Worm (Caenorhabditis elegans) whole organism, mixed stage, embryonic: ENCODE data around the gene F13D12.10.

ENCODE experiments used
- blmp-1 ChIP-seq: fragments of 150-350 bp; optimal IDR thresholded peaks from 2 replicates; lab custom pipeline; 2014; ENCODE audit warnings: missing biosample characterization, missing genetic modification characterization
- elt-1 ChIP-seq: sonication (generic microtip); optimal IDR thresholded peaks from 2 replicates; lab custom pipeline; 2017; ENCODE audit warnings: missing genetic modification characterization, mild to moderate bottlenecking, missing compliant biosample characterization, antibody characterized with exemption, moderate library complexity, borderline replicate concordance; ENCODE audit not compliant: insufficient read depth
- flh-1 ChIP-seq: fragments of 200-800 bp; sonication (Bioruptor generic); optimal IDR thresholded peaks from 2 replicates; lab custom pipeline; 2018; ENCODE audit warnings: mild to moderate bottlenecking, missing genetic modification characterization, moderate library complexity, missing compliant biosample characterization
- lin-13 ChIP-seq: fragments of 150-350 bp; optimal IDR thresholded peaks from 2 replicates; lab custom pipeline; 2014; ENCODE audit warnings: missing biosample characterization, missing genetic modification characterization
- lsy-2 ChIP-seq: fragments of 150-350 bp; optimal IDR thresholded peaks from 2 replicates; lab custom pipeline; 2014; ENCODE audit warnings: missing biosample characterization, missing genetic modification characterization
- mep-1 ChIP-seq: fragments of 150-350 bp; optimal IDR thresholded peaks from 2 replicates; lab custom pipeline; 2017; ENCODE audit warnings: missing biosample characterization, missing genetic modification reagents, missing genetic modification characterization, inconsistent platforms
- nhr-12 ChIP-seq: fragments of 150-350 bp; optimal IDR thresholded peaks from 2 replicates; lab custom pipeline; 2014; ENCODE audit warnings: missing biosample characterization, missing genetic modification characterization
- nhr-237 ChIP-seq: fragments of 150-350 bp; optimal IDR thresholded peaks from 2 replicates; lab custom pipeline; 2014; ENCODE audit warnings: missing biosample characterization, missing genetic modification characterization
- snpc-4 ChIP-seq: fragments of 150-350 bp; optimal IDR thresholded peaks from 2 replicates; lab custom pipeline; 2014; ENCODE audit warnings: missing biosample characterization, missing genetic modification characterization
- unc-39 ChIP-seq: fragments of 150-350 bp; optimal IDR thresholded peaks from 2 replicates; lab custom pipeline; 2014; ENCODE audit warnings: missing biosample characterization, missing genetic modification characterization
- unc-62 ChIP-seq: fragments of 150-350 bp; optimal IDR thresholded peaks from 2 replicates; lab custom pipeline; 2014; ENCODE audit warnings: missing biosample characterization, missing genetic modification reagents, missing genetic modification characterization
- zip-8 ChIP-seq: fragments of 150-350 bp; optimal IDR thresholded peaks from 2 replicates; lab custom pipeline; 2014; ENCODE audit warnings: missing biosample characterization, missing genetic modification characterization

DNA sequence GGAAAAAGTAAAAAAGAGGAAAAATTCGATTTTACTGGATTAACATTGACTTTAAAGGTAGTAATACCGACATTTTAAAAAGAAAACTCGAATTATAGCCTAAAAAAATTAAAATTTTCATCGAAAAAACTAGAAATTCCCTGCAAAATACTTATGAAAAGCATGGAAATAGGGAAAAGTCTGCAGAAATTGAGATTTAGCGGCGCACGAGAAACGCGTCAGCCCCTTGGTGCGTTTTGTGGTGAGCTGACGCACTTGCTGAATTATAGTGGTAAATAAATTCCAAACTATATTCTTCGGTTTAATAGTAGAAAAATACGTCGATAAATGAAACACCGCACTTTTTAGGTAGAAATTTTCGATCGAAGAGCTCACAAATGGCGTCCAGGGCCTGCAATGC is 19.2 kb upstream of the F13D12.10 start:
- TF ChIP-seq blmp-1: no peak
- no peak for TF ChIP-seq nhr-12 (tag; lab: Kevin White, UChicago)
- no peak for TF ChIP-seq nhr-237 (tag; lab: Kevin White, UChicago)
- TF ChIP-seq unc-62: no peak
- no peak for TF ChIP-seq unc-39
- no peak for TF ChIP-seq zip-8
- peak; percentile 75 for TF ChIP-seq mep-1 (tag; lab: Kevin White, UChicago)
- TF ChIP-seq snpc-4 (tag; lab: Kevin White, UChicago): no peak
- TF ChIP-seq elt-1 (tag; lab: Kevin White, UChicago): no peak
- TF ChIP-seq lin-13: peak; percentile 50
- no peak for TF ChIP-seq flh-1 (GFP tag; lab: Kevin White, UChicago)
- TF ChIP-seq lsy-2 (tag; lab: Kevin White, UChicago): peak; percentile 18
